Fruit fly (Drosophila melanogaster): Measurements from ENCODE around the gene CG12693.

The CG12693 gene

DNA sequence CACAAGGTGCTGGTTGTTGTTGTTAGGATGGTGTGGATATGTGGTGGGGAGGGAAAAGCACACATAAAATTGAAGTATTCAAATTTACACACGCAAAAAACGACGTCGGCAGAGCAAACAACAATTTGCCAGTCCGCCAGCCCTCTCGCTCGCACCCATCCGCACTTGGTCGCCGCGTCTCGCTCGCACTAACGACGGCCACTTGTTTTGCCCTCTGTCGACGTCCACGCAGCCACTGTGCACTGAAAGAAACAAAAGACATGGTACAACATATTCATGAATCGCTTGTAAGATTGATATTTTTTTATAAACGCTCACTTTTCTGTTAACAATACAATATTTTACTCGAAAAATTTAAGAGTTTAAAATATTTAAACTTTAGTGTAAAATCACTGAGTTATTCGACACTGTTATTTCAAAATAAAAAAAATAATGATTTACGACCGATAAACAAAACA, 5.3 kb downstream of the CG12693 start (continued):
- TF ChIP-seq eyg (GFP tag; optimal IDR thresholded peaks at IDR 0.05): peak; percentile 5
- TF ChIP-seq lab (GFP tag; optimal IDR thresholded peaks at IDR 0.05): peak; percentile 79
- TF ChIP-seq cg (GFP tag; optimal IDR thresholded peaks at IDR 0.05): no peak
- TF ChIP-seq Awh (GFP tag; IDR thresholded peaks at IDR 0.05): no peak
- TF ChIP-seq CG17829 (tag; optimal IDR thresholded peaks at IDR 0.05): peak; percentile 28
- peak; percentile 53 for TF ChIP-seq NfI (GFP tag; optimal IDR thresholded peaks at IDR 0.05)
- no peak for TF ChIP-seq ftz-f1 (GFP tag; optimal IDR thresholded peaks at IDR 0.05)
- peak; percentile 14 for TF ChIP-seq CG13894 (tag; optimal IDR thresholded peaks at IDR 0.05)
- TF ChIP-seq Hsf (GFP tag; optimal IDR thresholded peaks at IDR 0.05): peak; percentile 56
- peak; percentile 27 for TF ChIP-seq CG10267 (tag; optimal IDR thresholded peaks at IDR 0.05)
- 0 out of 2 replicates have a peak, but pooled peaks have one; percentile 53 for TF ChIP-seq cas (GFP tag; IDR thresholded peaks at IDR 0.05)
- TF ChIP-seq schlank (tag; optimal IDR thresholded peaks at IDR 0.05): no peak
- no peak for TF ChIP-seq Doc2 (GFP tag; IDR thresholded peaks at IDR 0.05)
- no peak for TF ChIP-seq CG15073 (GFP tag; optimal IDR thresholded peaks at IDR 0.05)
- peak; percentile 50 for TF ChIP-seq CG6765 (GFP tag; optimal IDR thresholded peaks at IDR 0.05)
- TF ChIP-seq Nf-YB (GFP tag; optimal IDR thresholded peaks at IDR 0.05): peak; percentile 41
- TF ChIP-seq Chrac-16 (GFP tag; optimal IDR thresholded peaks at IDR 0.05): peak; percentile 45
- no peak for TF ChIP-seq CG32772 (GFP tag; IDR thresholded peaks at IDR 0.05)
- TF ChIP-seq mam (GFP tag; optimal IDR thresholded peaks at IDR 0.05): peak; percentile 63
- peak; percentile 38 for TF ChIP-seq CG8281 (tag; optimal IDR thresholded peaks at IDR 0.05)
- peak; percentile 21 for TF ChIP-seq tx (GFP tag; optimal IDR thresholded peaks at IDR 0.05)
- peak; percentile 27 for TF ChIP-seq CG12299 (tag; optimal IDR thresholded peaks at IDR 0.05)
- TF ChIP-seq CG7372 (GFP tag; IDR thresholded peaks at IDR 0.05): peak; percentile 37; the same call in 1 of the 2 replicates
- TF ChIP-seq kah (GFP tag; optimal IDR thresholded peaks at IDR 0.05): peak; percentile 76
- TF ChIP-seq fru (optimal IDR thresholded peaks at IDR 0.05): no peak
- peak; percentile 12 for TF ChIP-seq Six4 (GFP tag; optimal IDR thresholded peaks at IDR 0.05)
- 0 out of 2 replicates have a peak, but pooled peaks have one; percentile 48 for TF ChIP-seq vvl (GFP tag; IDR thresholded peaks at IDR 0.05)
- TF ChIP-seq dan (GFP tag; IDR thresholded peaks at IDR 0.05): no peak
- peak; percentile 60 for TF ChIP-seq CG2712 (tag; optimal IDR thresholded peaks at IDR 0.05)
- no peak for TF ChIP-seq unc-4 (GFP tag; IDR thresholded peaks at IDR 0.05; ENCODE audit: partially characterized antibody)
- TF ChIP-seq Sin3A (optimal IDR thresholded peaks at IDR 0.05): no peak
- no peak for TF ChIP-seq Hand (GFP tag; optimal IDR thresholded peaks at IDR 0.05)
- no peak for TF ChIP-seq Spps (tag; optimal IDR thresholded peaks at IDR 0.05)
- TF ChIP-seq btn (GFP tag; optimal IDR thresholded peaks at IDR 0.05): no peak
- TF ChIP-seq CG1647 (GFP tag; optimal IDR thresholded peaks at IDR 0.05): peak; percentile 43
- TF ChIP-seq mld (GFP tag; IDR thresholded peaks at IDR 0.05; ENCODE audit: partially characterized antibody): no peak
- no peak for TF ChIP-seq eve (GFP tag; optimal IDR thresholded peaks at IDR 0.05)
- no peak for TF ChIP-seq CG7928 (GFP tag; optimal IDR thresholded peaks at IDR 0.05)
- 0 out of 2 replicates have a peak, but pooled peaks have one; percentile 23 for TF ChIP-seq CG16779 (GFP tag; IDR thresholded peaks at IDR 0.05)
- TF ChIP-seq esg (GFP tag; conservative IDR thresholded peaks at IDR 0.05): peak; percentile 49
- TF ChIP-seq Atf6 (GFP tag; IDR thresholded peaks at IDR 0.05): peak; percentile 16; the same call in 1 of the 2 replicates
- TF ChIP-seq fu2 (GFP tag; optimal IDR thresholded peaks at IDR 0.05): peak; percentile 58
- TF ChIP-seq chif (GFP tag; optimal IDR thresholded peaks at IDR 0.05): peak in 1 of 2 experiments; percentile 34
- no peak for TF ChIP-seq grn (GFP tag; optimal IDR thresholded peaks at IDR 0.05)
- TF ChIP-seq lola (GFP tag; optimal IDR thresholded peaks at IDR 0.05): no peak
- TF ChIP-seq abd-A (tag; optimal IDR thresholded peaks at IDR 0.05): peak; percentile 52
- peak; percentile 16 for TF ChIP-seq Jarid2 (GFP tag; optimal IDR thresholded peaks at IDR 0.05)
- no peak for TF ChIP-seq gsb-n (tag; optimal IDR thresholded peaks at IDR 0.05)
- peak; percentile 71 for TF ChIP-seq CG1832 (GFP tag; optimal IDR thresholded peaks at IDR 0.05)
- peak; percentile 49 to 62 for TF ChIP-seq dpn (GFP tag; optimal IDR thresholded peaks at IDR 0.05)
- no peak for TF ChIP-seq luna (GFP tag; optimal IDR thresholded peaks at IDR 0.05)
